Worm (Caenorhabditis elegans): Measurements from ENCODE around the gene clec-178.

ce11 chrIV:5623718-5624117, 30.0 kb upstream of the clec-178 start, which contains the start of gene srsx-15:
- TF ChIP-seq D1046.2 (GFP tag; IDR thresholded peaks at IDR 0.05) (no peak), lin-15B (tag; optimal IDR thresholded peaks at IDR 0.05) (no peak), spr-3 (GFP tag; optimal IDR thresholded peaks at IDR 0.05) (no peak), egl-27 (tag; optimal IDR thresholded peaks at IDR 0.05) (no peak)
